Fruit fly (Drosophila melanogaster) whole organism, embryonic: ENCODE results near the gene Pld3.

ENCODE experiments used
- Aef1 ChIP-seq: fragments of 200-800 bp; sonication (Bioruptor generic); IDR thresholded peaks from 3 replicates; pipeline ENCODE4 v1.3.6; 2022; ENCODE audit warnings: missing biosample characterization, missing genetic modification characterization
- Awh ChIP-seq: fragments of 200-800 bp; sonication (Bioruptor generic); IDR thresholded peaks from 2 replicates; pipeline ENCODE4, ENCODE4 v1.3.6; 2022; ENCODE audit warnings: missing biosample characterization, missing genetic modification characterization
- CG10431 ChIP-seq: fragments of 200-800 bp; sonication (Bioruptor generic); optimal IDR thresholded peaks from 3 replicates; lab custom pipeline; 2018; ENCODE audit warnings: missing biosample characterization, mild to moderate bottlenecking, missing genetic modification characterization
- CG11247 ChIP-seq: fragments of 200-800 bp; sonication (Bioruptor generic); IDR thresholded peaks from 2 replicates; pipeline ENCODE4 v1.3.6; 2022; ENCODE audit warnings: missing biosample characterization, missing genetic modification characterization
- CG11696 ChIP-seq: fragments of 200-800 bp; sonication (Bioruptor generic); IDR thresholded peaks from 2 replicates; pipeline ENCODE4 v1.3.6; 2022; ENCODE audit warnings: missing biosample characterization, missing genetic modification characterization
- CG13624 ChIP-seq: fragments of 200-800 bp; sonication (Bioruptor generic); optimal IDR thresholded peaks from 2 replicates; lab custom pipeline; 2016; ENCODE audit warnings: missing biosample characterization, missing genetic modification characterization
- CG14710 ChIP-seq: fragments of 200-800 bp; sonication (Bioruptor generic); optimal IDR thresholded peaks from 3 replicates; lab custom pipeline; 2019; ENCODE audit warnings: missing biosample characterization, mild to moderate bottlenecking, missing genetic modification characterization, moderate library complexity
- CG15073 ChIP-seq: fragments of 200-800 bp; sonication (Bioruptor generic); optimal IDR thresholded peaks from 2 replicates; lab custom pipeline; 2016; ENCODE audit warnings: missing biosample characterization, missing genetic modification characterization
- CG1529 ChIP-seq: fragments of 200-800 bp; sonication (Bioruptor generic); optimal IDR thresholded peaks from 3 replicates; lab custom pipeline; 2018; ENCODE audit warnings: missing biosample characterization, missing genetic modification characterization
- CG1647 ChIP-seq: fragments of 200-800 bp; sonication (Bioruptor generic); optimal IDR thresholded peaks from 3 replicates; lab custom pipeline; 2016; ENCODE audit warnings: missing biosample characterization, missing genetic modification characterization
- CG17568 ChIP-seq: fragments of 200-800 bp; sonication (Bioruptor generic); optimal IDR thresholded peaks from 2 replicates; lab custom pipeline; 2018; ENCODE audit warnings: missing biosample characterization, mild to moderate bottlenecking, missing genetic modification characterization, moderate library complexity
- CG1832 ChIP-seq: fragments of 200-800 bp; sonication (Bioruptor generic); optimal IDR thresholded peaks from 2 replicates; lab custom pipeline; 2017; ENCODE audit warnings: missing biosample characterization, mild to moderate bottlenecking, missing genetic modification characterization, inconsistent platforms
- CG18764 ChIP-seq: fragments of 200-800 bp; sonication (Bioruptor generic); optimal IDR thresholded peaks from 3 replicates; lab custom pipeline; 2016; ENCODE audit warnings: missing biosample characterization, missing genetic modification characterization
- CG2116 ChIP-seq: fragments of 200-800 bp; sonication (Bioruptor generic); optimal IDR thresholded peaks from 3 replicates; lab custom pipeline; 2018; ENCODE audit warnings: missing biosample characterization, mild to moderate bottlenecking, missing genetic modification characterization
- CG30403 ChIP-seq: fragments of 200-800 bp; sonication (Bioruptor generic); optimal IDR thresholded peaks from 3 replicates; lab custom pipeline; 2016; ENCODE audit warnings: missing biosample characterization, missing genetic modification characterization
- CG30431 ChIP-seq: fragments of 200-800 bp; sonication (Bioruptor generic); optimal IDR thresholded peaks from 2 replicates; lab custom pipeline; 2017; ENCODE audit warnings: missing biosample characterization, missing genetic modification characterization
- CG3163 ChIP-seq: fragments of 200-800 bp; sonication (Bioruptor generic); optimal IDR thresholded peaks from 3 replicates; lab custom pipeline; 2016; ENCODE audit warnings: missing biosample characterization, missing genetic modification characterization
- CG33557 ChIP-seq: fragments of 200-800 bp; sonication (Bioruptor generic); optimal IDR thresholded peaks from 2 replicates; lab custom pipeline; 2019; ENCODE audit warnings: missing biosample characterization, mild to moderate bottlenecking, missing genetic modification characterization, moderate library complexity
- CG4328 ChIP-seq: fragments of 200-800 bp; sonication (Bioruptor generic); optimal IDR thresholded peaks from 3 replicates; lab custom pipeline; 2017; ENCODE audit warnings: missing biosample characterization, missing genetic modification reagents, missing genetic modification characterization
- CG4617 ChIP-seq: fragments of 200-800 bp; sonication (Bioruptor generic); optimal IDR thresholded peaks from 3 replicates; lab custom pipeline; 2016; ENCODE audit warnings: missing biosample characterization, missing genetic modification characterization, borderline replicate concordance
- CG6272 ChIP-seq: fragments of 200-800 bp; sonication (Bioruptor generic); IDR thresholded peaks from 2 replicates; pipeline ENCODE4 v1.3.6; 2022; ENCODE audit warnings: missing biosample characterization, missing genetic modification characterization
- CG7372 ChIP-seq: fragments of 200-800 bp; sonication (Bioruptor generic); IDR thresholded peaks from 2 replicates; pipeline ENCODE4 v1.3.6; 2022; ENCODE audit warnings: missing biosample characterization, missing genetic modification characterization
- CG8924 ChIP-seq: fragments of 200-800 bp; optimal IDR thresholded peaks from 3 replicates; lab custom pipeline; 2019; ENCODE audit warnings: missing biosample characterization, mild to moderate bottlenecking, missing genetic modification characterization, moderate library complexity
- CG9727 ChIP-seq: fragments of 200-800 bp; sonication (Bioruptor generic); optimal IDR thresholded peaks from 3 replicates; lab custom pipeline; 2017; ENCODE audit warnings: missing biosample characterization, mild to moderate bottlenecking, missing genetic modification characterization
- CG9932 ChIP-seq: fragments of 200-800 bp; sonication (Bioruptor generic); IDR thresholded peaks from 2 replicates; pipeline ENCODE4 v1.3.6; 2022; ENCODE audit warnings: missing biosample characterization, missing genetic modification characterization
- CoRest ChIP-seq: fragments of 200-800 bp; sonication (Bioruptor generic); optimal IDR thresholded peaks from 3 replicates; lab custom pipeline; 2018; ENCODE audit warnings: missing biosample characterization, mild to moderate bottlenecking, missing genetic modification characterization, moderate library complexity
- Dek ChIP-seq: fragments of 200-800 bp; sonication (Bioruptor generic); optimal IDR thresholded peaks from 3 replicates; lab custom pipeline; 2019; ENCODE audit warnings: missing biosample characterization, mild to moderate bottlenecking, missing genetic modification characterization, moderate library complexity
- Ets65A ChIP-seq: fragments of 200-800 bp; sonication (Bioruptor generic); peaks from one replicate; lab custom pipeline; 2016; ENCODE audit warnings: missing biosample characterization, missing genetic modification characterization
- H15 ChIP-seq: fragments of 200-800 bp; sonication (Bioruptor generic); IDR thresholded peaks from 3 replicates; pipeline ENCODE4 v1.3.6; 2022; ENCODE audit warnings: missing biosample characterization, missing genetic modification characterization
- Hr78 ChIP-seq, 2 experiments: fragments of 200-800 bp in 1 of 2; fragments of >200 bp in 1 of 2; sonication (Bioruptor generic) in 1 of 2; optimal IDR thresholded peaks; 2 replicates each; lab custom pipeline; 2017 to 2019; ENCODE audit warnings: missing biosample characterization in 2 of 2, missing genetic modification characterization in 2 of 2, mild to moderate bottlenecking in 1 of 2, moderate library complexity in 1 of 2
- Hsf ChIP-seq: fragments of 200-800 bp; sonication (Bioruptor generic); optimal IDR thresholded peaks from 3 replicates; lab custom pipeline; 2016; ENCODE audit warnings: missing biosample characterization, missing genetic modification characterization
- Lim3 ChIP-seq: fragments of 200-800 bp; sonication (Bioruptor generic); IDR thresholded peaks from 2 replicates; pipeline ENCODE4 v1.3.6; 2022; ENCODE audit warnings: missing biosample characterization, missing genetic modification characterization
- MTF-1 ChIP-seq: fragments of 200-800 bp; sonication (Bioruptor generic); optimal IDR thresholded peaks from 2 replicates; lab custom pipeline; 2018; ENCODE audit warnings: missing biosample characterization, mild to moderate bottlenecking, missing genetic modification characterization, borderline replicate concordance
- Nf-YC ChIP-seq: fragments of 200-800 bp; optimal IDR thresholded peaks from 3 replicates; lab custom pipeline; 2019; ENCODE audit warnings: missing biosample characterization, mild to moderate bottlenecking, missing genetic modification characterization, moderate library complexity
- TFAM ChIP-seq: fragments of 200-800 bp; sonication (Bioruptor generic); optimal IDR thresholded peaks from 2 replicates; lab custom pipeline; 2017; ENCODE audit warnings: missing biosample characterization, missing genetic modification characterization, inconsistent platforms
- Xbp1 ChIP-seq: fragments of 200-800 bp; sonication (Bioruptor generic); optimal IDR thresholded peaks from 3 replicates; lab custom pipeline; 2016; ENCODE audit warnings: missing biosample characterization, mild to moderate bottlenecking, missing genetic modification characterization
- abd-A ChIP-seq: fragments of 200-800 bp; sonication (Bioruptor generic); optimal IDR thresholded peaks from 3 replicates; lab custom pipeline; 2019; ENCODE audit warnings: missing biosample characterization, mild to moderate bottlenecking, missing genetic modification characterization, moderate library complexity
- ara ChIP-seq: fragments of 200-800 bp; sonication (Bioruptor generic); IDR thresholded peaks from 2 replicates; pipeline ENCODE4 v1.3.6; 2022; ENCODE audit warnings: missing biosample characterization, missing genetic modification characterization
- ash1 ChIP-seq: fragments of 200-800 bp; sonication (Bioruptor generic); optimal IDR thresholded peaks from 2 replicates; lab custom pipeline; 2018; ENCODE audit warnings: missing biosample characterization, mild to moderate bottlenecking, missing genetic modification characterization
- ato ChIP-seq: fragments of 200-800 bp; sonication (Bioruptor generic); IDR thresholded peaks from 2 replicates; pipeline ENCODE4 v1.3.6; 2022; ENCODE audit warnings: missing biosample characterization, missing genetic modification characterization; ENCODE audit not compliant: partially characterized antibody
- bigmax ChIP-seq: fragments of 200-800 bp; sonication (Bioruptor generic); optimal IDR thresholded peaks from 2 replicates; lab custom pipeline; 2018; ENCODE audit warnings: missing biosample characterization, mild to moderate bottlenecking, missing genetic modification characterization
- cwo ChIP-seq: fragments of 200-800 bp; sonication (Bioruptor generic); optimal IDR thresholded peaks from 3 replicates; lab custom pipeline; 2017; ENCODE audit warnings: missing biosample characterization, missing genetic modification characterization, mild to moderate bottlenecking, moderate library complexity, missing genetic modification reagents
- dm ChIP-seq: fragments of 200-800 bp; sonication (Bioruptor generic); optimal IDR thresholded peaks from 3 replicates; lab custom pipeline; 2016; ENCODE audit warnings: missing biosample characterization, missing genetic modification characterization
- inv ChIP-seq: fragments of 200-800 bp; sonication (Bioruptor generic); IDR thresholded peaks from 2 replicates; pipeline ENCODE4 v1.3.6; 2022; ENCODE audit warnings: missing biosample characterization, missing genetic modification characterization; ENCODE audit not compliant: partially characterized antibody
- otp ChIP-seq: fragments of 200-800 bp; sonication (Bioruptor generic); IDR thresholded peaks from 3 replicates; pipeline ENCODE4, ENCODE4 v1.3.6; 2022; ENCODE audit warnings: missing biosample characterization, missing genetic modification characterization
- ro ChIP-seq: fragments of 200-800 bp; sonication (Bioruptor generic); IDR thresholded peaks from 2 replicates; pipeline ENCODE4 v1.3.6; 2022; ENCODE audit warnings: missing biosample characterization, missing genetic modification characterization
- sr ChIP-seq: fragments of 200-800 bp; sonication (Bioruptor generic); IDR thresholded peaks from 3 replicates; pipeline ENCODE4 v1.3.6; 2022; ENCODE audit warnings: missing biosample characterization, missing genetic modification characterization
- stwl ChIP-seq: fragments of 200-800 bp; sonication (Bioruptor generic); optimal IDR thresholded peaks from 3 replicates; lab custom pipeline; 2018; ENCODE audit warnings: missing biosample characterization, mild to moderate bottlenecking, missing genetic modification characterization, moderate library complexity
- twi ChIP-seq: fragments of 200-800 bp; optimal IDR thresholded peaks from 2 replicates; lab custom pipeline; 2019; ENCODE audit warnings: missing biosample characterization, mild to moderate bottlenecking, missing genetic modification characterization, moderate library complexity

Gene Pld3

DNA sequence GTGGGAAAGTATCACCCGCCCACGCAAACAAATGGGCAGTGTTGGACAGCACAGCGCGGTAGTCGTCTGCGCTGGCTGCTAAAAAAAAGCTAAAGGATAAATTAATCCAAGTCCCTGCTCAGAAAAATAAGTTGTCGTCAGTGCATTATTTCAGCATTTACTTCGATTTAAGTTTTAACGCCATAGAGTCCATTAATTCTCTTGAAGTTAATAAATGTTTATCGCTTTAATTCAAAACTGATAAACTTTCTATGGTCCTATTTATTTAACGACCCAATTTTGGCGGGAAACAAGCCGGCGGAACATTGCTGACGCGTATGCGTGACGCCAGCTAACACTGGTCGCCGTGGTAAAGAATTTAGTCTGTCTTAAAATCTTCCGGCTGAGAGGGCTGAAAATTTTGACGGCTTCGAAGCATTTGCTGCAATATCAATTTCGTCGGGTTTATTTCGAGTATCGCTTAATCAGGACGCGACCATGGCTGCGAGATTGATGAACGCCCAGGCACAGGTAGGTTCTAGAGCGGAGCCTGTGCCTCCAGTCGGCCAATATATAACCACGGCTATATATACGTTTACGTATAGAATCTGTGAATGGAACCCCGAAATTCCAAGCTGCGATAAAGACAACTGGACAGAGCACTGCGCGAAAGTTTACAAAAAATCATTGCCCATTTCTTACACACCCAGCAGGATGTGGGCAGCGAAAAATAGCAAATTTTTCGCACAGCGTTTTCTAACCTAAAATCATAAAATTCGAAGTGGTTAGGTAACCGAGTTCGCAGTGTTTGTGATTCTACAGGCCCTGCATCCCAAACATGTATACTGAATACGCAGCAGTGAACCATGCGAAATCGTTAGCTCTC is 9.9 kb downstream of the Pld3 start, which contains the start of the genes mAcon1, CG43345 and CG43346 (continued):
- TF ChIP-seq ara (GFP tag; lab: Robert Waterston, UW) (no peak), Lim3 (no peak), CG14710 (tag; lab: Kevin White, UChicago) (peak; percentile 86), TFAM (GFP tag; lab: Kevin White, UChicago) (no peak), CG30431 (GFP tag; lab: Kevin White, UChicago) (peak; percentile 68), ato (GFP tag; lab: Robert Waterston, UW) (no peak), CG1832 (GFP tag; lab: Kevin White, UChicago) (no peak), CG13624 (GFP tag; lab: Kevin White, UChicago) (peak; percentile 91), abd-A (no peak), Nf-YC (tag; lab: Kevin White, UChicago) (no peak), CG11696 (no peak), CG9932 (GFP tag; lab: Robert Waterston, UW) (peak; percentile 84), sr (peak; percentile 76; the same call in 2 of the 3 replicates), CG1529 (GFP tag; lab: Kevin White, UChicago) (peak; percentile 57), CG1647 (peak; percentile 70), dm (peak; percentile 89), Ets65A (GFP tag; lab: Kevin White, UChicago) (peak; percentile 99), CG7372 (GFP tag; lab: Robert Waterston, UW) (peak; percentile 73), CG9727 (GFP tag; lab: Kevin White, UChicago) (peak; percentile 79), inv (peak; percentile 31; the same call in 1 of the 2 replicates), CG33557 (peak; percentile 54), Dek (tag; lab: Kevin White, UChicago) (peak; percentile 74), CG4617 (GFP tag; lab: Kevin White, UChicago) (peak; percentile 63), ro (GFP tag; lab: Robert Waterston, UW) (no peak), Xbp1 (GFP tag; lab: Kevin White, UChicago) (peak; percentile 84), CG18764 (GFP tag; lab: Kevin White, UChicago) (peak; percentile 64), Aef1 (GFP tag; lab: Robert Waterston, UW) (peak; percentile 51), Hsf (GFP tag; lab: Kevin White, UChicago) (peak; percentile 88), stwl (tag; lab: Kevin White, UChicago) (peak; percentile 48), H15 (GFP tag; lab: Robert Waterston, UW) (no peak), CG8924 (no peak), CG30403 (GFP tag; lab: Kevin White, UChicago) (peak; percentile 87), CG17568 (no peak), CG2116 (GFP tag; lab: Kevin White, UChicago) (peak; percentile 60), CG3163 (GFP tag; lab: Kevin White, UChicago) (peak; percentile 78), cwo (GFP tag; lab: Kevin White, UChicago) (peak; percentile 68), Awh (GFP tag; lab: Robert Waterston, UW) (no peak), MTF-1 (GFP tag; lab: Kevin White, UChicago) (no peak), twi (tag; lab: Kevin White, UChicago) (peak; percentile 69), CoRest (tag; lab: Kevin White, UChicago) (peak; percentile 87), CG4328 (GFP tag; lab: Kevin White, UChicago) (peak; percentile 77), otp (no peak), ash1 (no peak), Hr78 (GFP tag; optimal IDR thresholded peaks at IDR 0.05; lab: Kevin White, UChicago) (no peak), CG11247 (peak; percentile 46; the same call in 1 of the 2 replicates), CG15073 (GFP tag; lab: Kevin White, UChicago) (no peak), CG6272 (GFP tag; lab: Robert Waterston, UW) (peak; percentile 60), bigmax (GFP tag; lab: Kevin White, UChicago) (peak; percentile 86), CG10431 (peak; percentile 44)
